Worm (Caenorhabditis elegans): Measurements from ENCODE around the gene fbxb-88.

ce11 chrII:4870691-4871090, 43.0 kb upstream of the fbxb-88 start, which contains the start of gene col-20:
- TF ChIP-seq ztf-11 (tag; optimal IDR thresholded peaks at IDR 0.05) (no peak), ceh-20 (GFP tag; IDR thresholded peaks at IDR 0.05) (no peak), dmd-9 (GFP tag; IDR thresholded peaks at IDR 0.05) (no peak), R02D3.7 (tag; optimal IDR thresholded peaks at IDR 0.05) (no peak), D1046.2 (GFP tag; IDR thresholded peaks at IDR 0.05) (no peak), Y48G9A.11 (GFP tag; IDR thresholded peaks at IDR 0.05) (no peak)
